Worm (Caenorhabditis elegans) whole organism, midembryonic: ENCODE results near the gene ung-1.

Experiments
- T22C8.4 ChIP-seq: fragments of 200-800 bp; sonication (Bioruptor generic); IDR thresholded peaks from 2 replicates; pipeline ENCODE4 v1.3.6; 2022; ENCODE audit warnings: missing genetic modification characterization, missing compliant biosample characterization
- cog-1 ChIP-seq: sonication (generic microtip); optimal IDR thresholded peaks from 2 replicates; lab custom pipeline; 2016; ENCODE audit warnings: missing genetic modification characterization, missing compliant biosample characterization
- flt-1 ChIP-seq: fragments of 200-800 bp; sonication (Bioruptor generic); IDR thresholded peaks from 2 replicates; pipeline ENCODE4 v1.3.6; 2022; ENCODE audit warnings: missing genetic modification characterization, missing compliant biosample characterization
- klf-2 ChIP-seq: fragments of 200-800 bp; sonication (Bioruptor generic); conservative IDR thresholded peaks from 2 replicates; pipeline ENCODE4 v1.3.6; 2022; ENCODE audit warnings: missing genetic modification reagents, missing genetic modification characterization, missing compliant biosample characterization
- med-1 ChIP-seq: sonication (generic microtip); optimal IDR thresholded peaks from 2 replicates; lab custom pipeline; 2017; ENCODE audit warnings: missing genetic modification characterization, mild to moderate bottlenecking, missing compliant biosample characterization, antibody characterized with exemption, missing genetic modification reagents; ENCODE audit not compliant: insufficient read depth
- ref-1 ChIP-seq: fragments of 200-800 bp; sonication (Bioruptor generic); conservative IDR thresholded peaks from 2 replicates; pipeline ENCODE4 v1.3.6; 2022; ENCODE audit warnings: missing genetic modification reagents, missing genetic modification characterization, missing compliant biosample characterization
- tab-1 ChIP-seq: fragments of 200-800 bp; sonication (Bioruptor generic); IDR thresholded peaks from 2 replicates; pipeline ENCODE4 v1.3.6; 2022; ENCODE audit warnings: missing genetic modification characterization, missing compliant biosample characterization
- ztf-23 ChIP-seq: fragments of 200-800 bp; sonication (Bioruptor generic); IDR thresholded peaks from 2 replicates; pipeline ENCODE4 v1.3.6; 2022; ENCODE audit warnings: missing genetic modification reagents, missing genetic modification characterization, missing compliant biosample characterization
- ztf-29 ChIP-seq: fragments of 200-800 bp; sonication (Bioruptor generic); IDR thresholded peaks from 2 replicates; pipeline ENCODE4 v1.3.6; 2022; ENCODE audit warnings: missing genetic modification reagents, missing genetic modification characterization, missing compliant biosample characterization

ung-1 gene

ce11 chrIII:11973996-11974395, at the start of gene ung-1:
ung-1 (minus strand) TSS chrIII:11974096.
- TF ChIP-seq klf-2 (GFP tag; lab: Robert Waterston, UW): no peak
- no peak for TF ChIP-seq T22C8.4 (GFP tag; lab: Robert Waterston, UW)
- no peak for TF ChIP-seq med-1 (GFP tag; lab: Kevin White, UChicago)
- TF ChIP-seq tab-1 (GFP tag; lab: Robert Waterston, UW): no peak
- no peak for TF ChIP-seq ztf-23 (GFP tag; lab: Robert Waterston, UW)
- TF ChIP-seq flt-1 (GFP tag; lab: Robert Waterston, UW): no peak
- TF ChIP-seq cog-1 (tag; lab: Kevin White, UChicago): no peak
- no peak for TF ChIP-seq ref-1 (GFP tag; lab: Robert Waterston, UW)
- no peak for TF ChIP-seq ztf-29 (GFP tag; lab: Robert Waterston, UW)

DNA sequence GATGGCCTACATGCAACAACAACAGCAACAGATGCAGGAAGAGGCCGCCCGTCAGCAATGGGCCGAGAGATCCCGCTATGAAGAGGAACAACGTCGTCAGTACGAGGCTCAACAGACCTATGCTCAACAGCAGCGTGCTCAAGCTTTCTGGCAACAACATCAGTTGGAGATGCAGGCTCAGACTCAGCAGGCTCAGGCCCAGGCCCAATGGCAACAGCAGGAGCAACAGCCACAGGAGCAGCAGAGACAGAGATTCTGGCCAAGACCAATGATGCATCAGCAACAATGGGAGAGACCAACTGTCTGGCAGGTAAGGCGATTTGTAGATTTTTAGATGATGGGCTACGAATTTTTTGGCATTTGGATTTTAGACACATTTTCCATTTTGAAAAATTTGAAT, 48.4 kb upstream of the ung-1 start:
- no peak for TF ChIP-seq med-1 (GFP tag; lab: Kevin White, UChicago)
- no peak for TF ChIP-seq flt-1 (GFP tag; lab: Robert Waterston, UW)
- TF ChIP-seq T22C8.4 (GFP tag; lab: Robert Waterston, UW): no peak
- TF ChIP-seq ref-1 (GFP tag; lab: Robert Waterston, UW): no peak
- no peak for TF ChIP-seq cog-1 (tag; lab: Kevin White, UChicago)
- no peak for TF ChIP-seq klf-2 (GFP tag; lab: Robert Waterston, UW)
- no peak for TF ChIP-seq ztf-29 (GFP tag; lab: Robert Waterston, UW)
- TF ChIP-seq ztf-23 (GFP tag; lab: Robert Waterston, UW): no peak
- no peak for TF ChIP-seq tab-1 (GFP tag; lab: Robert Waterston, UW)

- TF ChIP-seq ztf-23 (GFP tag; lab: Robert Waterston, UW): no peak
- TF ChIP-seq ztf-29 (GFP tag; lab: Robert Waterston, UW): no peak
- TF ChIP-seq flt-1 (GFP tag; lab: Robert Waterston, UW): no peak
- TF ChIP-seq cog-1 (tag; lab: Kevin White, UChicago): no peak
- TF ChIP-seq klf-2 (GFP tag; lab: Robert Waterston, UW): no peak
- no peak for TF ChIP-seq T22C8.4 (GFP tag; lab: Robert Waterston, UW)
- TF ChIP-seq med-1 (GFP tag; lab: Kevin White, UChicago): no peak
- no peak for TF ChIP-seq tab-1 (GFP tag; lab: Robert Waterston, UW)
- no peak for TF ChIP-seq ref-1 (GFP tag; lab: Robert Waterston, UW)
Observed at ce11 chrIII:12020074-12020602, 46.2 kb upstream of the ung-1 start, which contains the start of gene brp-1. brp-1 (plus strand) TSS chrIII:12020552.

DNA sequence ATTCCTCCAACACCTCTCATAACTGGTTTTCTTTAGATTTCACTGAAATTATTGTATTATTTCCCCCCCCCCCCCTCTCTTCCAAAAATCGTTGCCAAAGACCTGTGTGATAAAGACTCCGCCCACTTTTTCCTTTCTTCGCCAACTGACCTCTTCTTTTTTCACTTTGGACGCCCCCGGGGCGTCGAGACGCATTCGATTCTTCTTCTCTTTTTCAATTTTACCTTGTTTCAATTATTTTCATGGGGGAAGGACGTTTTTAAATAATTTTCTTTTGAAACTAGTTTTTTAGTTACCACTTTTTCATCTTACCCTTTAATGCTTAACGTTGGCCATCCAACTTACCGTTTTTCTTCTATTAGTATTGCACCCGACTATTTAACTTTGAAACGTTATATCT, 44.1 kb upstream of the ung-1 start:
- TF ChIP-seq med-1 (GFP tag; lab: Kevin White, UChicago) (no peak), ref-1 (GFP tag; lab: Robert Waterston, UW) (no peak), ztf-29 (GFP tag; lab: Robert Waterston, UW) (no peak), klf-2 (GFP tag; lab: Robert Waterston, UW) (no peak), cog-1 (tag; lab: Kevin White, UChicago) (no peak), T22C8.4 (GFP tag; lab: Robert Waterston, UW) (no peak), flt-1 (GFP tag; lab: Robert Waterston, UW) (no peak)

DNA sequence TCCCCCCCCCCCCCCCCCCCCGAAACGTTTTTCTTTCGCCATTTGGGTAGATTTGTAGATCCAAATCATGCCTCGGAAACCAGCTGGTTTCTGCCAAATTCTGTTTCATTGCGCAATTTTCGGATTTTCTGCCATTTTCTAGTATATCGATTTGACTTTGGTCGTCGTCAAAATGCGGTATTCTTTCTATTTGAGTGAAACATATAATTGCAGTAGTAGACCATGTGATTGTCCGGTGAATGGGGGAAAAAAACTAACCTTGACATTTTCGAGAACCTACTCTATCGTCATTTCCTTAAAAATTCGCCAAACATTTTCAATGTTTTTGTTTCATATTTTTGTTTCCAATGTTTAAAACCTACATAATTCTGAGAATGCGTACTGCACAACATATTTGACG, 41.7 kb upstream of the ung-1 start:
- no peak for TF ChIP-seq ref-1 (GFP tag; lab: Robert Waterston, UW)
- no peak for TF ChIP-seq med-1 (GFP tag; lab: Kevin White, UChicago)
- no peak for TF ChIP-seq tab-1 (GFP tag; lab: Robert Waterston, UW)
- no peak for TF ChIP-seq ztf-23 (GFP tag; lab: Robert Waterston, UW)
- TF ChIP-seq T22C8.4 (GFP tag; lab: Robert Waterston, UW): no peak
- TF ChIP-seq flt-1 (GFP tag; lab: Robert Waterston, UW): no peak
- TF ChIP-seq cog-1 (tag; lab: Kevin White, UChicago): no peak
- TF ChIP-seq ztf-29 (GFP tag; lab: Robert Waterston, UW): no peak
- no peak for TF ChIP-seq klf-2 (GFP tag; lab: Robert Waterston, UW)

- no peak for TF ChIP-seq flt-1 (GFP tag; lab: Robert Waterston, UW)
- TF ChIP-seq ref-1 (GFP tag; lab: Robert Waterston, UW): no peak
- TF ChIP-seq ztf-29 (GFP tag; lab: Robert Waterston, UW): peak; percentile 66; the same call in 1 of the 2 replicates
- TF ChIP-seq ztf-23 (GFP tag; lab: Robert Waterston, UW): no peak
- TF ChIP-seq T22C8.4 (GFP tag; lab: Robert Waterston, UW): no peak
- no peak for TF ChIP-seq tab-1 (GFP tag; lab: Robert Waterston, UW)
- no peak for TF ChIP-seq cog-1 (tag; lab: Kevin White, UChicago)
- TF ChIP-seq klf-2 (GFP tag; lab: Robert Waterston, UW): no peak
Observed at ce11 chrIII:12015183-12015582, 41.3 kb upstream of the ung-1 start.

ce11 chrIII:12014503-12014902, 40.6 kb upstream of the ung-1 start:
- no peak for TF ChIP-seq tab-1 (GFP tag; lab: Robert Waterston, UW)

ce11 chrIII:12013718-12014117, 39.8 kb upstream of the ung-1 start:
- no peak for TF ChIP-seq T22C8.4 (GFP tag; lab: Robert Waterston, UW)
- no peak for TF ChIP-seq med-1 (GFP tag; lab: Kevin White, UChicago)
- no peak for TF ChIP-seq tab-1 (GFP tag; lab: Robert Waterston, UW)
- no peak for TF ChIP-seq flt-1 (GFP tag; lab: Robert Waterston, UW)
- TF ChIP-seq ztf-23 (GFP tag; lab: Robert Waterston, UW): no peak
- TF ChIP-seq cog-1 (tag; lab: Kevin White, UChicago): no peak
- TF ChIP-seq ref-1 (GFP tag; lab: Robert Waterston, UW): no peak

- no peak for TF ChIP-seq ztf-29 (GFP tag; lab: Robert Waterston, UW)
- no peak for TF ChIP-seq med-1 (GFP tag; lab: Kevin White, UChicago)
- no peak for TF ChIP-seq cog-1 (tag; lab: Kevin White, UChicago)
Observed at ce11 chrIII:12013054-12013453, 39.2 kb upstream of the ung-1 start.
